Worm (Caenorhabditis elegans) whole organism, L4 larva: ENCODE results near the gene str-156.

Source experiments
- mdl-1 ChIP-seq, 2 experiments: fragments of 150-350 bp in 1 of 2; sonication (generic microtip) in 1 of 2; optimal IDR thresholded peaks; 2 replicates each; lab custom pipeline; 2014 to 2017; ENCODE audit warnings: missing biosample characterization in 2 of 2, missing genetic modification characterization in 2 of 2
- nhr-48 ChIP-seq: sonication (generic microtip); optimal IDR thresholded peaks from 2 replicates; lab custom pipeline; 2016; ENCODE audit warnings: mild to moderate bottlenecking, missing genetic modification characterization, missing compliant biosample characterization
- zfp-3 ChIP-seq: fragments of 200-800 bp; sonication (Bioruptor generic); conservative IDR thresholded peaks from 2 replicates; pipeline ENCODE4 v1.3.6; 2022; ENCODE audit warnings: missing genetic modification reagents, missing genetic modification characterization, missing compliant biosample characterization

DNA sequence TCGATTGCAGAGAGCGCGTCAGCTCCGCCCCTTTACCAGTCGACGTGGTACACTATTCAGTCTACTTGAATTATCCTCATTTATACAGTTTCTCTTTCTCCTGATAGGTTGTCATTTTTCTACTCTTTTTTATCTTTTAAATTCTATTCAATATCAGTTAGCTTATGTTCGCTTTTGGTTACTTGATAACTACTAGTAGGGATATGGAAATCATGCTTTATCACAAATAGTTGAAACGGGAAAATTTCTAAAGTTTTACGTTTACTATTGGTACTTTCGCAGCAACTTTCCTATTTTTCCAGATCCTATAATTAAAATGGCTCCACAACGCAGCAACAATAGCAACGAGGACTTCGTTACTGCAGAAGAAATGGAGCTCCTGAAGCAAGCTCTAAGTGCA lies 23.6 kb upstream of the str-156 start, which contains the start of gene sgnh-1:
- TF ChIP-seq nhr-48: no peak
- TF ChIP-seq zfp-3 (GFP tag; lab: Robert Waterston, UW): no peak
- TF ChIP-seq mdl-1 (tag; optimal IDR thresholded peaks at IDR 0.05; lab: Kevin White, UChicago): no peak
